Fruit fly (Drosophila melanogaster): ENCODE data around the gene Miro.
A peak's percentile ranks its signal among the peaks of the same experiment; 100 is the strongest.

The Miro gene

dm6 chr3R:24065718-24066117, 27.1 kb upstream of the Miro start:
- no peak for TF ChIP-seq CG5204 (GFP tag; optimal IDR thresholded peaks at IDR 0.05)
- no peak for TF ChIP-seq CG7045 (GFP tag; optimal IDR thresholded peaks at IDR 0.05)
- no peak for TF ChIP-seq cnc (optimal IDR thresholded peaks at IDR 0.05)
- no peak for TF ChIP-seq CG1620 (GFP tag; optimal IDR thresholded peaks at IDR 0.05)
- TF ChIP-seq Mnt (GFP tag; optimal IDR thresholded peaks at IDR 0.05), result no peak
- no peak for TF ChIP-seq bab1 (GFP tag; optimal IDR thresholded peaks at IDR 0.05)
- TF ChIP-seq Clk (GFP tag; optimal IDR thresholded peaks at IDR 0.05), result no peak

dm6 chr3R:24058041-24058440, 19.4 kb upstream of the Miro start, which contains the start of gene SMC1:
TSS of gene SMC1 (plus strand) at chr3R:24058287.
- TF ChIP-seq Crg-1 (GFP tag; optimal IDR thresholded peaks at IDR 0.05) (peak; percentile 49), CG1620 (GFP tag; optimal IDR thresholded peaks at IDR 0.05) (peak; percentile 66), CG33017 (tag; optimal IDR thresholded peaks at IDR 0.05) (no peak), CG7101 (tag; optimal IDR thresholded peaks at IDR 0.05) (peak; percentile 54), CG12768 (GFP tag; optimal IDR thresholded peaks at IDR 0.05) (no peak), cic (GFP tag; optimal IDR thresholded peaks at IDR 0.05) (peak; percentile 81), CG14711 (tag; optimal IDR thresholded peaks at IDR 0.05) (peak; percentile 6), tj (GFP tag; optimal IDR thresholded peaks at IDR 0.05) (peak; percentile 33), Mnt (GFP tag; optimal IDR thresholded peaks at IDR 0.05) (peak; percentile 40), Clk (GFP tag; optimal IDR thresholded peaks at IDR 0.05) (peak; percentile 59), toe (GFP tag; optimal IDR thresholded peaks at IDR 0.05) (no peak), kay (GFP tag; ENCODE audit: borderline replicate concordance) (no peak), CG7045 (GFP tag; optimal IDR thresholded peaks at IDR 0.05) (peak; percentile 35), ovo (GFP tag; optimal IDR thresholded peaks at IDR 0.05) (no peak), bab1 (GFP tag; optimal IDR thresholded peaks at IDR 0.05) (peak; percentile 72), CG11617 (GFP tag; optimal IDR thresholded peaks at IDR 0.05) (peak; percentile 21), pad (GFP tag; optimal IDR thresholded peaks at IDR 0.05) (no peak)

- TF ChIP-seq tj (GFP tag; optimal IDR thresholded peaks at IDR 0.05), result peak; percentile 26
- TF ChIP-seq pad (GFP tag; optimal IDR thresholded peaks at IDR 0.05), result peak; percentile 100
- no peak for TF ChIP-seq CG7045 (GFP tag; optimal IDR thresholded peaks at IDR 0.05)
- TF ChIP-seq CG12768 (GFP tag; optimal IDR thresholded peaks at IDR 0.05), result peak; percentile 51
- peak; percentile 28 for TF ChIP-seq CG33017 (tag; optimal IDR thresholded peaks at IDR 0.05)
- peak; percentile 2 for TF ChIP-seq CG11617 (GFP tag; optimal IDR thresholded peaks at IDR 0.05)
- TF ChIP-seq Hr96 (GFP tag; optimal IDR thresholded peaks at IDR 0.05), result no peak
- peak; percentile 31 for TF ChIP-seq cic (GFP tag; optimal IDR thresholded peaks at IDR 0.05)
- no peak for TF ChIP-seq CG7101 (tag; optimal IDR thresholded peaks at IDR 0.05)
- TF ChIP-seq bab1 (GFP tag; optimal IDR thresholded peaks at IDR 0.05), result no peak
- no peak for TF ChIP-seq toe (GFP tag; optimal IDR thresholded peaks at IDR 0.05)
- TF ChIP-seq ovo (GFP tag; optimal IDR thresholded peaks at IDR 0.05), result no peak
Observed at dm6 chr3R:24057188-24057587, 18.5 kb upstream of the Miro start, which contains the start of gene Hsp68. TSS of gene Hsp68 (minus strand) at chr3R:24057310.

dm6 chr3R:24054227-24054626, 15.6 kb upstream of the Miro start, which contains the start of gene CG6000:
TSS of gene CG6000 (plus strand) at chr3R:24054391.
- no peak for TF ChIP-seq toe (GFP tag; optimal IDR thresholded peaks at IDR 0.05)
- TF ChIP-seq CG12768 (GFP tag; optimal IDR thresholded peaks at IDR 0.05), result no peak
- no peak for TF ChIP-seq Crg-1 (GFP tag; optimal IDR thresholded peaks at IDR 0.05)
- TF ChIP-seq pad (GFP tag; optimal IDR thresholded peaks at IDR 0.05), result no peak
- TF ChIP-seq CG7045 (GFP tag; optimal IDR thresholded peaks at IDR 0.05), result no peak
- no peak for TF ChIP-seq cic (GFP tag; optimal IDR thresholded peaks at IDR 0.05)
- no peak for TF ChIP-seq tj (GFP tag; optimal IDR thresholded peaks at IDR 0.05)
- TF ChIP-seq CG14711 (tag; optimal IDR thresholded peaks at IDR 0.05), result no peak
- TF ChIP-seq ovo (GFP tag; optimal IDR thresholded peaks at IDR 0.05), result no peak

DNA sequence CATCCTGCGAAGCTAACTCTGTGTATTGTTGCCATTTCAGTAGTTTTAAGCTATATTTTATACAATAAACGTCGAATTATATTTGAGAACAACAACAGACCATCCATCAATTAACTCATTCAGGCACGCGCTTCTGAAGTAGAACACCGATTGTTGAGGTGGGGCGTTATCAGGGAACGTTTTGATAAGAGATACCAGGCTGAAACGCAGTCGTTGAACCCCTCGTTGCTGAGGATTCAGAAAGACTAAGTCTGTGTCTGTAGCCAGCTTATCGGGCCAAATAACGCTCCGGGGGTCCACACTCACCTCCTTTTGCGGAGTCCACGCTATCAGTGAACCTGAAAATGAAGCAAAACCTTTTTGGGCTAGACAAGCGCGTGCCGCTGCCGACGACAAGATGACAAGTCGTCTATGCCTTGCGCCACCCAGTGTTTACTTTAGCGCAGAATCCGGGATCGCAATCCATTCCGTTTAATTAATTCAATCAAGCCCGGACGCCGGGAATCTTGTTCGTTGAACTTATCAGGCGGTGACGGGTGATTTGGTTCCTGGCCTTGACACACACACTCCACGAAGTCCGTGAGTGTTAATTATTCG, 15.0 kb upstream of the Miro start:
- TF ChIP-seq Mnt (GFP tag; optimal IDR thresholded peaks at IDR 0.05), result peak; percentile 8
- TF ChIP-seq kay (GFP tag; ENCODE audit: borderline replicate concordance), result no peak
- TF ChIP-seq cic (GFP tag; optimal IDR thresholded peaks at IDR 0.05), result peak; percentile 25

DNA sequence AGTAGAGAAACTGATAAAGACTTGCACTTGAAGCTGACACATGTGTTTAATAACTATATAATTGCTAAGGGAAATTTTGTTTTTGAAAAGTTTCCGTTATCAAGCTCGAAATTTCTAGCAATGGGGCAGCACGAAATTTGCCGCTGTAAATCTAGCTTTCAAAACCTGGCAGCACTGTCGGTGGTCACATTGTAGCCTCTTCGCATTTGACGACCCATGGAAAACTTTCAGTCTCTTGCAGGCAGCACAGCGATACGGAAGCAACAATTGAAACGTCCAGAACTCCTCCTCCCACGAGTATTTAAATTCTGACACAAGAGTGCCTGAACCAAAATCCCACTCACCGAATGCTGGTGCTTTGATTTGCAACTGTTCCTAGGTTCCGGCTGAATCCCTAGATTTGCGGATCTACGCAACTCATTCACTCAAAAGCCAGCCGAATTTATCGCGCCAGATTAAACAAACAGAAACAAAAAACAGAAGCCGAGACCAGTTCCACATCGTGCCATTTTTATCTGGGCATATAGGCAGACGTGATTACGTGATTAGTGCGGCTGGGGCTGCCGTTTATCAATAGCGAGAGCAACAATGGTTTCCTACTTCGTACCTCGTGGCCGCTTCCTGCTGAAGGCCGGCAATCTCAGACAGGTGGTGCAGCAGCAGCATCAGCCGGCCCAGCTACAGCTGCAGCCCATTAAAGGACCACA, 13.0 kb upstream of the Miro start:
- peak; percentile 23 for TF ChIP-seq CG33017 (tag; optimal IDR thresholded peaks at IDR 0.05)
- TF ChIP-seq pad (GFP tag; optimal IDR thresholded peaks at IDR 0.05), result no peak
- TF ChIP-seq Hr96 (GFP tag; optimal IDR thresholded peaks at IDR 0.05), result peak; percentile 13
- peak; percentile 19 for TF ChIP-seq tj (GFP tag; optimal IDR thresholded peaks at IDR 0.05)
- TF ChIP-seq bab1 (GFP tag; optimal IDR thresholded peaks at IDR 0.05), result peak; percentile 71
- TF ChIP-seq CG14711 (tag; optimal IDR thresholded peaks at IDR 0.05), result no peak
- peak; percentile 20 for TF ChIP-seq CG12768 (GFP tag; optimal IDR thresholded peaks at IDR 0.05)
- peak; percentile 80 for TF ChIP-seq Mnt (GFP tag; optimal IDR thresholded peaks at IDR 0.05)
- peak; percentile 48 for TF ChIP-seq cic (GFP tag; optimal IDR thresholded peaks at IDR 0.05)
